Worm (Caenorhabditis elegans) whole organism, L4 larva: ENCODE measurements around the gene lro-1.

ENCODE experiments used
- F37D6.2 ChIP-seq: sonication (generic microtip); optimal IDR thresholded peaks from 2 replicates; lab custom pipeline; 2016; ENCODE audit warnings: mild to moderate bottlenecking, missing genetic modification characterization, missing compliant biosample characterization
- F44E2.7 ChIP-seq: fragments of 200-800 bp; sonication (Bioruptor generic); IDR thresholded peaks from 2 replicates; pipeline ENCODE4 v2.1.2; 2022; ENCODE audit warnings: missing genetic modification characterization, missing compliant biosample characterization
- R02D3.7 ChIP-seq: fragments of 150-350 bp; sonication (generic microtip); optimal IDR thresholded peaks from 3 replicates; lab custom pipeline; 2014; ENCODE audit warnings: missing biosample characterization, missing genetic modification characterization
- T26A8.4 ChIP-seq: fragments of 200-800 bp; sonication (Bioruptor generic); IDR thresholded peaks from 2 replicates; pipeline ENCODE4 v1.3.6; 2022; ENCODE audit warnings: missing genetic modification characterization, missing compliant biosample characterization
- Y105C5A.15 ChIP-seq: fragments of 200-800 bp; sonication (Bioruptor generic); IDR thresholded peaks from 2 replicates; pipeline ENCODE4 v1.3.6; 2022; ENCODE audit warnings: missing genetic modification characterization, missing compliant biosample characterization
- Y48G9A.11 ChIP-seq: fragments of 200-800 bp; sonication (Bioruptor generic); IDR thresholded peaks from 2 replicates; pipeline ENCODE4 v1.3.6; 2022; ENCODE audit warnings: missing genetic modification reagents, missing genetic modification characterization, missing compliant biosample characterization
- ZK337.2 ChIP-seq: fragments of 200-800 bp; sonication (Bioruptor generic); IDR thresholded peaks from 2 replicates; pipeline ENCODE4 v1.3.6; 2022; ENCODE audit warnings: missing genetic modification reagents, missing genetic modification characterization, missing compliant biosample characterization
- ZK546.5 ChIP-seq, 2 experiments: sonication (generic microtip); optimal IDR thresholded peaks; 2 replicates each; lab custom pipeline; 2017; ENCODE audit warnings: missing biosample characterization in 2 of 2, missing genetic modification characterization in 2 of 2
- aha-1 ChIP-seq: fragments of 150-350 bp; peaks from one replicate; lab custom pipeline; 2014; ENCODE audit warnings: missing biosample characterization, missing genetic modification characterization
- aly-2 ChIP-seq: sonication (generic microtip); optimal IDR thresholded peaks from 2 replicates; lab custom pipeline; 2018; ENCODE audit warnings: missing biosample characterization, missing genetic modification characterization
- arid-1 ChIP-seq: fragments of 200-800 bp; sonication (Bioruptor generic); conservative IDR thresholded peaks from 2 replicates; pipeline ENCODE4 v1.3.6; 2022; ENCODE audit warnings: missing genetic modification reagents, missing genetic modification characterization, missing compliant biosample characterization
- ceh-28 ChIP-seq: fragments of 150-350 bp; optimal IDR thresholded peaks from 2 replicates; lab custom pipeline; 2014; ENCODE audit warnings: missing biosample characterization, missing genetic modification reagents, missing genetic modification characterization
- ceh-32 ChIP-seq: sonication (generic microtip); optimal IDR thresholded peaks from 2 replicates; lab custom pipeline; 2016; ENCODE audit warnings: mild to moderate bottlenecking, missing genetic modification characterization, missing compliant biosample characterization; ENCODE audit not compliant: poor library complexity
- ceh-44 ChIP-seq: fragments of 200-800 bp; sonication (Bioruptor generic); IDR thresholded peaks from 2 replicates; pipeline ENCODE4 v1.3.6; 2022; ENCODE audit warnings: missing genetic modification reagents, missing genetic modification characterization, missing compliant biosample characterization
- ctbp-1 ChIP-seq: fragments of 200-800 bp; sonication (Bioruptor generic); IDR thresholded peaks from 2 replicates; pipeline ENCODE4 v1.3.6; 2022; ENCODE audit warnings: missing genetic modification reagents, missing genetic modification characterization, missing compliant biosample characterization
- daf-12 ChIP-seq: fragments of 150-350 bp; optimal IDR thresholded peaks from 2 replicates; lab custom pipeline; 2014; ENCODE audit warnings: missing biosample characterization, missing genetic modification reagents, missing genetic modification characterization
- daf-16 ChIP-seq, 3 experiments: sonication (generic microtip); optimal IDR thresholded peaks; 2 replicates each; lab custom pipeline; 2016 to 2017; ENCODE audit warnings: missing genetic modification characterization in 3 of 3, missing genetic modification reagents in 3 of 3, mild to moderate bottlenecking in 2 of 3, missing compliant biosample characterization in 2 of 3, missing biosample characterization in 1 of 3, moderate library complexity in 1 of 3
- daf-8 ChIP-seq: fragments of 200-800 bp; sonication (Bioruptor generic); IDR thresholded peaks from 2 replicates; pipeline ENCODE4 v1.3.6; 2022; ENCODE audit warnings: missing genetic modification characterization, missing compliant biosample characterization
- dmd-8 ChIP-seq: fragments of 200-800 bp; sonication (Bioruptor generic); IDR thresholded peaks from 2 replicates; pipeline ENCODE4 v1.3.6; 2022; ENCODE audit warnings: missing genetic modification characterization, missing compliant biosample characterization
- duxl-1 ChIP-seq: sonication (generic microtip); optimal IDR thresholded peaks from 2 replicates; lab custom pipeline; 2016; ENCODE audit warnings: mild to moderate bottlenecking, missing genetic modification characterization, moderate library complexity, missing compliant biosample characterization; ENCODE audit not compliant: poor library complexity
- gei-8 ChIP-seq: fragments of 200-800 bp; sonication (Bioruptor generic); optimal IDR thresholded peaks from 2 replicates; lab custom pipeline; 2018; ENCODE audit warnings: mild to moderate bottlenecking, missing genetic modification characterization, missing compliant biosample characterization
- hif-1 ChIP-seq, 2 experiments: sonication (generic microtip); optimal IDR thresholded peaks; 2 replicates each; lab custom pipeline; 2016 to 2017; ENCODE audit warnings: missing compliant biosample characterization in 2 of 2, missing genetic modification characterization in 2 of 2, missing genetic modification reagents in 2 of 2, missing genotype in 2 of 2, mild to moderate bottlenecking in 1 of 2
- hlh-11 ChIP-seq: fragments of 200-800 bp; sonication (Bioruptor generic); optimal IDR thresholded peaks from 2 replicates; lab custom pipeline; 2018; ENCODE audit warnings: mild to moderate bottlenecking, missing genetic modification characterization, missing compliant biosample characterization
- jun-1 ChIP-seq: fragments of 150-350 bp; optimal IDR thresholded peaks from 2 replicates; lab custom pipeline; 2014; ENCODE audit warnings: missing biosample characterization, missing genetic modification reagents, missing genetic modification characterization
- lin-1 ChIP-seq: fragments of 200-800 bp; sonication (Bioruptor generic); IDR thresholded peaks from 2 replicates; pipeline ENCODE4 v1.3.6; 2022; ENCODE audit warnings: missing genetic modification reagents, missing genetic modification characterization, missing compliant biosample characterization
- lin-13 ChIP-seq: fragments of 150-350 bp; optimal IDR thresholded peaks from 2 replicates; lab custom pipeline; 2014; ENCODE audit warnings: missing biosample characterization, missing genetic modification reagents, missing genetic modification characterization
- lin-38 ChIP-seq: fragments of 200-800 bp; sonication (Bioruptor generic); IDR thresholded peaks from 2 replicates; pipeline ENCODE4 v1.3.6; 2022; ENCODE audit warnings: missing genetic modification reagents, missing genetic modification characterization, missing compliant biosample characterization
- madf-5 ChIP-seq, 2 experiments: fragments of 200-800 bp; sonication (Bioruptor generic); IDR thresholded peaks; 2 replicates each; pipeline ENCODE4 v1.3.6; 2022; ENCODE audit warnings: missing compliant biosample characterization in 2 of 2, missing genetic modification characterization in 2 of 2
- mdt-29 ChIP-seq: fragments of 200-800 bp; sonication (Bioruptor generic); IDR thresholded peaks from 2 replicates; pipeline ENCODE4 v1.3.6; 2022; ENCODE audit warnings: missing genetic modification reagents, missing genetic modification characterization, missing compliant biosample characterization
- mes-2 ChIP-seq: sonication (generic microtip); optimal IDR thresholded peaks from 2 replicates; lab custom pipeline; 2016; ENCODE audit warnings: missing genotype, mild to moderate bottlenecking, missing genetic modification characterization, missing compliant biosample characterization; ENCODE audit not compliant: poor library complexity, severe bottlenecking
- mxl-3 ChIP-seq: fragments of 200-800 bp; sonication (Bioruptor generic); optimal IDR thresholded peaks from 2 replicates; lab custom pipeline; 2018; ENCODE audit warnings: mild to moderate bottlenecking, missing genetic modification characterization, missing compliant biosample characterization
- nhr-10 ChIP-seq: fragments of 150-350 bp; optimal IDR thresholded peaks from 2 replicates; lab custom pipeline; 2014; ENCODE audit warnings: missing biosample characterization, missing genetic modification characterization
- nhr-102 ChIP-seq: sonication (generic microtip); optimal IDR thresholded peaks from 2 replicates; lab custom pipeline; 2016; ENCODE audit warnings: mild to moderate bottlenecking, missing genetic modification characterization, moderate library complexity, missing compliant biosample characterization
- nhr-42 ChIP-seq: fragments of 200-800 bp; sonication (Bioruptor generic); IDR thresholded peaks from 2 replicates; pipeline ENCODE4 v1.3.6; 2022; ENCODE audit warnings: missing genetic modification characterization, missing compliant biosample characterization
- nhr-48 ChIP-seq: sonication (generic microtip); optimal IDR thresholded peaks from 2 replicates; lab custom pipeline; 2016; ENCODE audit warnings: mild to moderate bottlenecking, missing genetic modification characterization, missing compliant biosample characterization
- nhr-76 ChIP-seq: fragments of 150-350 bp; optimal IDR thresholded peaks from 2 replicates; lab custom pipeline; 2014; ENCODE audit warnings: missing biosample characterization, missing genetic modification characterization
- nhr-77 ChIP-seq: fragments of 150-350 bp; optimal IDR thresholded peaks from 2 replicates; lab custom pipeline; 2014; ENCODE audit warnings: missing biosample characterization, missing genetic modification characterization
- php-3 ChIP-seq: fragments of 200-800 bp; sonication (Bioruptor generic); IDR thresholded peaks from 2 replicates; pipeline ENCODE4 v1.3.6; 2022; ENCODE audit warnings: missing genetic modification reagents, missing genetic modification characterization, missing compliant biosample characterization
- pqm-1 ChIP-seq: sonication (generic microtip); optimal IDR thresholded peaks from 2 replicates; lab custom pipeline; 2017; ENCODE audit warnings: missing biosample characterization, missing genetic modification characterization
- rbr-2 ChIP-seq: sonication (generic microtip); optimal IDR thresholded peaks from 2 replicates; lab custom pipeline; 2016; ENCODE audit warnings: missing genotype, missing genetic modification characterization, missing compliant biosample characterization
- saeg-2 ChIP-seq: fragments of 200-800 bp; sonication (Bioruptor generic); IDR thresholded peaks from 2 replicates; pipeline ENCODE4 v1.3.6; 2022; ENCODE audit warnings: missing genetic modification reagents, missing genetic modification characterization, missing compliant biosample characterization
- sdz-12 ChIP-seq: fragments of 200-800 bp; sonication (Bioruptor generic); optimal IDR thresholded peaks from 2 replicates; lab custom pipeline; 2018; ENCODE audit warnings: mild to moderate bottlenecking, missing genetic modification characterization, missing compliant biosample characterization
- set-16 ChIP-seq: fragments of 200-800 bp; sonication (Bioruptor generic); IDR thresholded peaks from 2 replicates; pipeline ENCODE4 v1.3.6; 2022; ENCODE audit warnings: missing genetic modification reagents, missing genetic modification characterization, missing compliant biosample characterization
- skn-1 ChIP-seq: fragments of 150-350 bp; optimal IDR thresholded peaks from 2 replicates; lab custom pipeline; 2014; ENCODE audit warnings: missing biosample characterization, missing genetic modification characterization
- snpc-1.2 ChIP-seq: fragments of 200-800 bp; sonication (Bioruptor generic); IDR thresholded peaks from 2 replicates; pipeline ENCODE4 v1.3.6; 2022; ENCODE audit warnings: missing genetic modification reagents, missing genetic modification characterization, missing compliant biosample characterization
- snpc-4 ChIP-seq: fragments of 150-350 bp; optimal IDR thresholded peaks from 2 replicates; lab custom pipeline; 2014; ENCODE audit warnings: missing biosample characterization, missing genetic modification characterization
- spr-1 ChIP-seq: sonication (generic microtip); optimal IDR thresholded peaks from 2 replicates; lab custom pipeline; 2016; ENCODE audit warnings: mild to moderate bottlenecking, missing genetic modification characterization, missing compliant biosample characterization
- tra-1 ChIP-seq: fragments of 200-800 bp; sonication (Bioruptor generic); IDR thresholded peaks from 2 replicates; pipeline ENCODE4 v1.3.6; 2022; ENCODE audit warnings: missing genetic modification reagents, missing genetic modification characterization, missing compliant biosample characterization
- unc-130 ChIP-seq: sonication (generic microtip); optimal IDR thresholded peaks from 2 replicates; lab custom pipeline; 2016; ENCODE audit warnings: missing genetic modification reagents, missing genetic modification characterization, missing compliant biosample characterization
- zag-1 ChIP-seq: fragments of 150-350 bp; optimal IDR thresholded peaks from 2 replicates; lab custom pipeline; 2014; ENCODE audit warnings: missing biosample characterization, missing genetic modification characterization

The lro-1 gene

ce11 chrX:6286154-6286553, 14.3 kb downstream of the lro-1 start:
- TF ChIP-seq R02D3.7 (tag; lab: Kevin White, UChicago), result no peak
- peak; percentile 69 for TF ChIP-seq T26A8.4 (GFP tag; lab: Robert Waterston, UW)
- TF ChIP-seq aly-2 (tag; lab: Kevin White, UChicago), result no peak
- TF ChIP-seq nhr-48 (tag; lab: Kevin White, UChicago), result peak; percentile 65
- peak; percentile 53 for TF ChIP-seq Y48G9A.11 (GFP tag; lab: Robert Waterston, UW)
- peak; percentile 13 for TF ChIP-seq nhr-77
- TF ChIP-seq nhr-102 (tag; lab: Kevin White, UChicago), result peak; percentile 72
- peak; percentile 32 for TF ChIP-seq hlh-11 (tag; lab: Kevin White, UChicago)
- TF ChIP-seq madf-5 (GFP tag; IDR thresholded peaks at IDR 0.05; lab: Robert Waterston, UW), result peak; percentile 49 to 60; a peak in 1 of 4 replicates
- 0 out of 2 replicates have a peak, but pooled peaks have one; percentile 34 for TF ChIP-seq ceh-44
- peak; percentile 85 for TF ChIP-seq dmd-8 (GFP tag; lab: Robert Waterston, UW)
- TF ChIP-seq set-16 (GFP tag; lab: Robert Waterston, UW), result no peak
- TF ChIP-seq ceh-32, result peak; percentile 20
- TF ChIP-seq Y105C5A.15, result peak; percentile 77; the same call in 1 of the 2 replicates
- peak; percentile 39 for TF ChIP-seq lin-13 (GFP tag; lab: Kevin White, UChicago)
- TF ChIP-seq lin-1 (GFP tag; lab: Robert Waterston, UW), result peak; percentile 63; the same call in 1 of the 2 replicates
- TF ChIP-seq rbr-2, result peak; percentile 48
- no peak for TF ChIP-seq jun-1 (tag; lab: Kevin White, UChicago)
- TF ChIP-seq zag-1 (tag; lab: Kevin White, UChicago), result no peak
- peak; percentile 30 to 87 for TF ChIP-seq daf-16 (GFP tag; optimal IDR thresholded peaks at IDR 0.05; lab: Kevin White, UChicago)
- peak; percentile 70 for TF ChIP-seq daf-16 (tag; optimal IDR thresholded peaks at IDR 0.05; lab: Kevin White, UChicago)
- no peak for TF ChIP-seq ceh-28 (tag; lab: Kevin White, UChicago)
- TF ChIP-seq nhr-76, result no peak
- TF ChIP-seq ZK337.2 (GFP tag; lab: Robert Waterston, UW), result peak; percentile 75; the same call in 1 of the 2 replicates
- TF ChIP-seq F37D6.2 (tag; lab: Kevin White, UChicago), result no peak
- no peak for TF ChIP-seq unc-130 (GFP tag; lab: Kevin White, UChicago)
- TF ChIP-seq pqm-1 (tag; lab: Kevin White, UChicago), result no peak
- TF ChIP-seq spr-1, result peak; percentile 46
- TF ChIP-seq duxl-1 (tag; lab: Kevin White, UChicago), result peak; percentile 56
- TF ChIP-seq nhr-10 (tag; lab: Kevin White, UChicago), result no peak
- peak; percentile 78 for TF ChIP-seq ctbp-1
- peak; percentile 18 for TF ChIP-seq mxl-3 (GFP tag; lab: Kevin White, UChicago)
- TF ChIP-seq mes-2 (tag; lab: Kevin White, UChicago), result peak; percentile 73
- no peak for TF ChIP-seq daf-12
- TF ChIP-seq daf-8 (GFP tag; lab: Robert Waterston, UW), result no peak
- no peak for TF ChIP-seq snpc-4 (tag; lab: Kevin White, UChicago)
- TF ChIP-seq mdt-29, result peak; percentile 40; the same call in 1 of the 2 replicates
- no peak for TF ChIP-seq gei-8 (GFP tag; lab: Kevin White, UChicago)
- TF ChIP-seq lin-38 (GFP tag; lab: Robert Waterston, UW), result no peak
- TF ChIP-seq hif-1 (tag; optimal IDR thresholded peaks at IDR 0.05; lab: Kevin White, UChicago), result no peak
- TF ChIP-seq snpc-1.2 (GFP tag; lab: Robert Waterston, UW), result peak; percentile 89
- TF ChIP-seq skn-1, result no peak
- peak; percentile 44; the same call in 1 of the 2 replicates for TF ChIP-seq tra-1
- TF ChIP-seq saeg-2, result 0 out of 2 replicates have a peak, but pooled peaks have one; percentile 8
- peak; percentile 77 for TF ChIP-seq arid-1
- peak; percentile 62; the same call in 1 of the 2 replicates for TF ChIP-seq php-3 (GFP tag; lab: Robert Waterston, UW)
- no peak for TF ChIP-seq sdz-12 (GFP tag; lab: Kevin White, UChicago)
- TF ChIP-seq F44E2.7 (GFP tag; lab: Robert Waterston, UW), result 0 out of 2 replicates have a peak, but pooled peaks have one; percentile 76
- TF ChIP-seq ZK546.5 (tag; optimal IDR thresholded peaks at IDR 0.05; lab: Kevin White, UChicago), result no peak
- TF ChIP-seq nhr-42 (GFP tag; lab: Robert Waterston, UW), result peak; percentile 29; the same call in 1 of the 2 replicates
- TF ChIP-seq aha-1 (tag; lab: Kevin White, UChicago), result peak; percentile 81
